Worm (Caenorhabditis elegans): ENCODE measurements around the gene W08F4.5.

DNA sequence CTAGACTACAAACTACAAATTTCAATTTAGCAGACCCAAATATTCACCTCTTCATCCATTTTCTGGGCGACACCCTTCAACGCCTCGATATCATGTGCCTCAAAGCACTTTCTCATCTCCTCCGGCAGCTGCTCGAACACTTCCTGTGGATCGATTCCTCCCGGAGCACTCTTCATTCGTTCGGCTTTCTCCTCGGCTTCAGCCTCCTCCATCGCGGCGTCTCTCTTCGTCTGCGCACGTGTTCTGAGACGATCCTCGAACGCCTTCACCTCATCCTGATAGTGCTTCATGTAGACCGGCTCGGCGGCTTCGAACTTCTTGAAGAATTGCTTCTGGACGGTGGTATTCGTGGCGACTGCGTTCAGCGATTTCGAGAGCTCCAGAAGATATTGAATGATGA is 10.1 kb upstream of the W08F4.5 start:
- TF ChIP-seq dao-5 (tag; optimal IDR thresholded peaks at IDR 0.05), result no peak
- TF ChIP-seq W03F9.2 (tag; optimal IDR thresholded peaks at IDR 0.05), result no peak
- TF ChIP-seq him-1 (tag; optimal IDR thresholded peaks at IDR 0.05), result no peak

Data from whole organism, L4/young adult.